In the genomic region with DNA sequence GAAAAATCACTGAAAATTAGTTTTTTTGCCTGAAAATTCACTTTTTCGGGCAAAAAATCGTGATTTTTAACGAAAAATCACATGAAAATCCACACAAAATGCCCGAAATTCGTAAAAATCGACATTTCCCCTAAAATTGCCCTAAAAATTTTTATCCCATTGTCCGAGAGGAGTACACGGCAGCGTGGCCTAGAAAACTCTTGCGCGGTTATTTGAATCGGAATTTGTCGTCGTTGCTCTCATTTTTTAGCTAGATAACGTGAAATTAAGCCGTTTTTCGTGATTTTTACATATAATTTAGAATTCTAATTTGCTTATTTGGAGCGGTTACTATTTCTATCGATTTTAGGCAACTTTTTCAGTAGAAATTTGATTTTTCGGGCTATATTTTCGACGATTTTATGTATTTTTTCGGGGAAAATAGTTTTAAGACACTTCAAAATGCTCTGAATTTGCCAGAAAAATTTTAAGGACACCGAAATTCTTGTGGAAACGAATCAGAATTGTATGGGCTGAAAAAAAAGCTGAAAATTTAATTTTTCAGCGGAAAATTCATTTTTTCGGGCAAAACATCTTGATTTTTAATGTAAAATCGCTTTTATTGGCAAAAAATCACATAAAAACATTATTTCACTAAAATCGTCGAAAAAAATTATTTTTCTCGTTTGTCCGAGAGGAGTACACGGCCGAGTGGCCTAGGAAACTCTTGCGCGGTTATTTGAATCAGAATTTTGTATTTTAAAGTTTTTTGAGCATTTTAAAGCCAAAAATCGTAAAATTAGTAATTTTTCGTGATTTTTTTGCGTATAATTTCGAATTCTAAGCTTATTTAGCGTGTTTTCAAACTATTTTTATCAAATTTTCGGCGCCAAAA, we compare ENCODE assay signal across 3 worm cellular contexts.
TF ChIP-seq lines count a peak whose summit lies in the region.

No protein-coding gene starts in this region.

TF ChIP-seq in whole organism, L2 larva, 48 proteins besides CTCF, POLR2A, EP300 and RAD21 (continued from another document):
- TF ChIP-seq unc-55 (GFP tag; optimal IDR thresholded peaks at IDR 0.05; lab: Kevin White, UChicago) (peak; percentile 76), mbf-1 (tag; optimal IDR thresholded peaks at IDR 0.05; lab: Kevin White, UChicago) (no peak), R02D3.7 (tag; optimal IDR thresholded peaks at IDR 0.05; lab: Kevin White, UChicago) (no peak), nhr-237 (tag; optimal IDR thresholded peaks at IDR 0.05; lab: Kevin White, UChicago) (no peak), lin-13 (GFP tag; optimal IDR thresholded peaks at IDR 0.05; lab: Kevin White, UChicago) (peak; percentile 70), ceh-16 (tag; optimal IDR thresholded peaks at IDR 0.05; lab: Kevin White, UChicago) (no peak), egl-27 (tag; optimal IDR thresholded peaks at IDR 0.05; lab: Kevin White, UChicago) (peak; percentile 5), mdl-1 (tag; optimal IDR thresholded peaks at IDR 0.05; lab: Kevin White, UChicago) (no peak), nhr-12 (tag; optimal IDR thresholded peaks at IDR 0.05; lab: Kevin White, UChicago) (no peak), unc-62 (GFP tag; optimal IDR thresholded peaks at IDR 0.05; lab: Kevin White, UChicago) (no peak), sem-4 (tag; optimal IDR thresholded peaks at IDR 0.05; lab: Kevin White, UChicago) (peak; percentile 8), elt-1 (tag; optimal IDR thresholded peaks at IDR 0.05; lab: Kevin White, UChicago) (no peak), nhr-21 (tag; optimal IDR thresholded peaks at IDR 0.05; lab: Kevin White, UChicago) (peak; percentile 39), mab-5 (tag; optimal IDR thresholded peaks at IDR 0.05; lab: Kevin White, UChicago) (peak; percentile 7), nhr-129 (tag; optimal IDR thresholded peaks at IDR 0.05; lab: Kevin White, UChicago) (peak; percentile 3), nhr-23 (tag; optimal IDR thresholded peaks at IDR 0.05; lab: Kevin White, UChicago) (no peak), snpc-4 (tag; optimal IDR thresholded peaks at IDR 0.05; lab: Kevin White, UChicago) (peak; percentile 45), C34F6.9 (tag; optimal IDR thresholded peaks at IDR 0.05; lab: Kevin White, UChicago) (peak; percentile 65), ZK546.5 (tag; optimal IDR thresholded peaks at IDR 0.05; lab: Kevin White, UChicago) (no peak), unc-39 (tag; optimal IDR thresholded peaks at IDR 0.05; lab: Kevin White, UChicago) (no peak), F13H6.1 (tag; optimal IDR thresholded peaks at IDR 0.05; lab: Kevin White, UChicago) (peak; percentile 80), lsy-2 (tag; optimal IDR thresholded peaks at IDR 0.05; lab: Kevin White, UChicago) (peak; percentile 68 to 83)

TF ChIP-seq in whole organism, L4 larva, 104 proteins besides CTCF, POLR2A, EP300 and RAD21 (continued from another document and continues in another):
- TF ChIP-seq F26F4.8 (GFP tag; conservative IDR thresholded peaks at IDR 0.05; lab: Robert Waterston, UW) = no peak
- TF ChIP-seq nhr-6 (tag; optimal IDR thresholded peaks at IDR 0.05; lab: Kevin White, UChicago) = peak; percentile 54
- peak in 1 of 2 experiments; percentile 75 for TF ChIP-seq lsy-2 (tag; optimal IDR thresholded peaks at IDR 0.05; lab: Kevin White, UChicago)
- no peak for TF ChIP-seq lin-15B (tag; optimal IDR thresholded peaks at IDR 0.05; lab: Kevin White, UChicago)
- TF ChIP-seq cey-2 (tag; optimal IDR thresholded peaks at IDR 0.05; lab: Kevin White, UChicago; ENCODE audit: borderline replicate concordance, insufficient read depth) = no peak
- TF ChIP-seq fkh-10 (GFP tag; optimal IDR thresholded peaks at IDR 0.05; lab: Kevin White, UChicago) = no peak
- TF ChIP-seq D1046.2 (GFP tag; IDR thresholded peaks at IDR 0.05; lab: Robert Waterston, UW) = peak; percentile 50; the same call in 1 of the 2 replicates
- no peak for TF ChIP-seq F44E2.7 (GFP tag; IDR thresholded peaks at IDR 0.05; lab: Robert Waterston, UW)
- peak; percentile 60 for TF ChIP-seq T26A8.4 (GFP tag; IDR thresholded peaks at IDR 0.05; lab: Robert Waterston, UW)
- TF ChIP-seq mdl-1 (tag; optimal IDR thresholded peaks at IDR 0.05; lab: Kevin White, UChicago) = no peak
- TF ChIP-seq ceh-20 (GFP tag; IDR thresholded peaks at IDR 0.05; lab: Robert Waterston, UW) = peak; percentile 62
- no peak for TF ChIP-seq snpc-4 (tag; optimal IDR thresholded peaks at IDR 0.05; lab: Kevin White, UChicago)
- TF ChIP-seq spr-3 (GFP tag; optimal IDR thresholded peaks at IDR 0.05; lab: Kevin White, UChicago) = peak; percentile 8
- no peak for TF ChIP-seq nhr-10 (tag; optimal IDR thresholded peaks at IDR 0.05; lab: Kevin White, UChicago)
- TF ChIP-seq nhr-48 (tag; optimal IDR thresholded peaks at IDR 0.05; lab: Kevin White, UChicago) = no peak
- no peak for TF ChIP-seq saeg-2 (GFP tag; IDR thresholded peaks at IDR 0.05; lab: Robert Waterston, UW)
- TF ChIP-seq nhr-25 (tag; optimal IDR thresholded peaks at IDR 0.05; lab: Kevin White, UChicago; ENCODE audit: borderline replicate concordance, insufficient read depth) = no peak
- TF ChIP-seq mep-1 (tag; optimal IDR thresholded peaks at IDR 0.05; lab: Kevin White, UChicago) = peak; percentile 31
- TF ChIP-seq unc-39 (tag; optimal IDR thresholded peaks at IDR 0.05; lab: Kevin White, UChicago) = no peak
- 0 out of 2 replicates have a peak, but pooled peaks have one; percentile 63 for TF ChIP-seq tag-97 (GFP tag; IDR thresholded peaks at IDR 0.05; lab: Robert Waterston, UW)
- TF ChIP-seq ZK546.5 (tag; optimal IDR thresholded peaks at IDR 0.05; lab: Kevin White, UChicago) = no peak
- TF ChIP-seq tra-1 (GFP tag; IDR thresholded peaks at IDR 0.05; lab: Robert Waterston, UW) = peak; percentile 78
- no peak for TF ChIP-seq set-16 (GFP tag; IDR thresholded peaks at IDR 0.05; lab: Robert Waterston, UW)
- TF ChIP-seq nhr-11 (tag; optimal IDR thresholded peaks at IDR 0.05; lab: Kevin White, UChicago) = no peak
- no peak for TF ChIP-seq daf-8 (GFP tag; IDR thresholded peaks at IDR 0.05; lab: Robert Waterston, UW)
- TF ChIP-seq Y75B8A.6 (GFP tag; IDR thresholded peaks at IDR 0.05; lab: Robert Waterston, UW) = no peak
- no peak for TF ChIP-seq pqm-1 (tag; optimal IDR thresholded peaks at IDR 0.05; lab: Kevin White, UChicago)
- no peak for TF ChIP-seq ceh-62 (tag; optimal IDR thresholded peaks at IDR 0.05; lab: Kevin White, UChicago)
- TF ChIP-seq mxl-3 (GFP tag; optimal IDR thresholded peaks at IDR 0.05; lab: Kevin White, UChicago) = no peak
- no peak for TF ChIP-seq egl-27 (tag; optimal IDR thresholded peaks at IDR 0.05; lab: Kevin White, UChicago)
- TF ChIP-seq skn-1 (tag; optimal IDR thresholded peaks at IDR 0.05; lab: Kevin White, UChicago) = no peak
- TF ChIP-seq fos-1 (tag; optimal IDR thresholded peaks at IDR 0.05; lab: Kevin White, UChicago) = no peak
- TF ChIP-seq dmd-6 (GFP tag; IDR thresholded peaks at IDR 0.05; lab: Robert Waterston, UW) = peak; percentile 69
- no peak for TF ChIP-seq daf-19 (GFP tag; conservative IDR thresholded peaks at IDR 0.05; lab: Robert Waterston, UW)
- TF ChIP-seq mes-2 (tag; optimal IDR thresholded peaks at IDR 0.05; lab: Kevin White, UChicago; ENCODE audit: poor library complexity, severe bottlenecking) = peak; percentile 99
- TF ChIP-seq hlh-30 (tag; optimal IDR thresholded peaks at IDR 0.05; lab: Kevin White, UChicago; ENCODE audit: insufficient read depth) = peak; percentile 25
- 0 out of 2 replicates have a peak, but pooled peaks have one; percentile 50 for TF ChIP-seq zfp-3 (GFP tag; conservative IDR thresholded peaks at IDR 0.05; lab: Robert Waterston, UW)
- TF ChIP-seq egl-43 (GFP tag; IDR thresholded peaks at IDR 0.05; lab: Robert Waterston, UW) = no peak
- peak; percentile 85 for TF ChIP-seq Y48G9A.11 (GFP tag; IDR thresholded peaks at IDR 0.05; lab: Robert Waterston, UW)
- TF ChIP-seq nhr-111 (GFP tag; optimal IDR thresholded peaks at IDR 0.05; lab: Kevin White, UChicago) = no peak
- peak; percentile 17 for TF ChIP-seq ztf-7 (tag; optimal IDR thresholded peaks at IDR 0.05; lab: Kevin White, UChicago)
- TF ChIP-seq lim-7 (GFP tag; IDR thresholded peaks at IDR 0.05; lab: Robert Waterston, UW) = no peak
- TF ChIP-seq sdz-12 (GFP tag; optimal IDR thresholded peaks at IDR 0.05; lab: Kevin White, UChicago) = peak; percentile 89
- TF ChIP-seq mdt-29 (GFP tag; IDR thresholded peaks at IDR 0.05; lab: Robert Waterston, UW) = peak; percentile 65; the same call in 1 of the 2 replicates
- TF ChIP-seq hmg-1.1 (GFP tag; IDR thresholded peaks at IDR 0.05; lab: Robert Waterston, UW) = peak; percentile 32; the same call in 1 of the 2 replicates
- TF ChIP-seq ZK337.2 (GFP tag; IDR thresholded peaks at IDR 0.05; lab: Robert Waterston, UW) = peak; percentile 97
- peak; percentile 18 for TF ChIP-seq nhr-28 (tag; optimal IDR thresholded peaks at IDR 0.05; lab: Kevin White, UChicago)
- no peak for TF ChIP-seq zip-11 (GFP tag; IDR thresholded peaks at IDR 0.05; lab: Robert Waterston, UW)
- TF ChIP-seq lin-38 (GFP tag; IDR thresholded peaks at IDR 0.05; lab: Robert Waterston, UW) = peak; percentile 76
- TF ChIP-seq duxl-1 (tag; optimal IDR thresholded peaks at IDR 0.05; lab: Kevin White, UChicago; ENCODE audit: poor library complexity) = peak; percentile 86

TF ChIP-seq in whole organism, late embryonic, 69 proteins besides CTCF, POLR2A, EP300 and RAD21 (continued from another document):
- TF ChIP-seq ceh-48 (tag; optimal IDR thresholded peaks at IDR 0.05; lab: Kevin White, UChicago) (no peak), ceh-14 (tag; optimal IDR thresholded peaks at IDR 0.05; lab: Kevin White, UChicago) (peak; percentile 70), zip-5 (tag; optimal IDR thresholded peaks at IDR 0.05; lab: Kevin White, UChicago) (peak; percentile 71), hlh-8 (tag; optimal IDR thresholded peaks at IDR 0.05; lab: Kevin White, UChicago) (peak; percentile 68), sox-4 (tag; optimal IDR thresholded peaks at IDR 0.05; lab: Kevin White, UChicago) (no peak), ceh-22 (tag; optimal IDR thresholded peaks at IDR 0.05; lab: Kevin White, UChicago) (no peak), pqm-1 (tag; optimal IDR thresholded peaks at IDR 0.05; lab: Kevin White, UChicago) (peak; percentile 41), ceh-9 (tag; optimal IDR thresholded peaks at IDR 0.05; lab: Kevin White, UChicago) (no peak), elt-4 (tag; optimal IDR thresholded peaks at IDR 0.05; lab: Kevin White, UChicago) (no peak), che-1 (tag; optimal IDR thresholded peaks at IDR 0.05; lab: Kevin White, UChicago) (no peak), ztf-16 (tag; optimal IDR thresholded peaks at IDR 0.05; lab: Kevin White, UChicago) (peak; percentile 51), lim-6 (tag; optimal IDR thresholded peaks at IDR 0.05; lab: Kevin White, UChicago) (peak; percentile 63), lin-11 (tag; optimal IDR thresholded peaks at IDR 0.05; lab: Kevin White, UChicago) (no peak), dve-1 (tag; optimal IDR thresholded peaks at IDR 0.05; lab: Kevin White, UChicago) (no peak), dmd-4 (tag; optimal IDR thresholded peaks at IDR 0.05; lab: Kevin White, UChicago; ENCODE audit: borderline replicate concordance) (no peak), ceh-18 (tag; optimal IDR thresholded peaks at IDR 0.05; lab: Kevin White, UChicago) (no peak), fax-1 (tag; optimal IDR thresholded peaks at IDR 0.05; lab: Kevin White, UChicago) (peak; percentile 75), rnt-1 (tag; optimal IDR thresholded peaks at IDR 0.05; lab: Kevin White, UChicago) (peak; percentile 82), K02D7.2 (tag; optimal IDR thresholded peaks at IDR 0.05; lab: Kevin White, UChicago) (peak; percentile 19), ahr-1 (tag; optimal IDR thresholded peaks at IDR 0.05; lab: Kevin White, UChicago) (peak; percentile 52), hlh-15 (tag; optimal IDR thresholded peaks at IDR 0.05; lab: Kevin White, UChicago) (peak; percentile 57), K09A11.1 (tag; optimal IDR thresholded peaks at IDR 0.05; lab: Kevin White, UChicago; ENCODE audit: insufficient read depth) (no peak), syd-9 (tag; optimal IDR thresholded peaks at IDR 0.05; lab: Kevin White, UChicago) (no peak), nhr-232 (tag; optimal IDR thresholded peaks at IDR 0.05; lab: Kevin White, UChicago) (no peak), pha-2 (tag; optimal IDR thresholded peaks at IDR 0.05; lab: Kevin White, UChicago) (no peak), ets-4 (tag; optimal IDR thresholded peaks at IDR 0.05; lab: Kevin White, UChicago) (peak; percentile 92), ceh-31 (tag; optimal IDR thresholded peaks at IDR 0.05; lab: Kevin White, UChicago) (peak; percentile 94), ama-1 (optimal IDR thresholded peaks at IDR 0.05; lab: Kevin White, UChicago) (no peak), ceh-24 (tag; optimal IDR thresholded peaks at IDR 0.05; lab: Kevin White, UChicago) (no peak), hlh-30 (tag; optimal IDR thresholded peaks at IDR 0.05; lab: Kevin White, UChicago; ENCODE audit: insufficient read depth) (no peak), pag-3 (tag; optimal IDR thresholded peaks at IDR 0.05; lab: Kevin White, UChicago; ENCODE audit: borderline replicate concordance) (no peak), sox-2 (GFP tag; IDR thresholded peaks at IDR 0.05; lab: Robert Waterston, UW) (no peak), ttx-3 (tag; optimal IDR thresholded peaks at IDR 0.05; lab: Kevin White, UChicago) (no peak), pax-1 (tag; optimal IDR thresholded peaks at IDR 0.05; lab: Kevin White, UChicago) (no peak), C38D4.7 (GFP tag; optimal IDR thresholded peaks at IDR 0.05; lab: Kevin White, UChicago) (no peak), hlh-13 (GFP tag; optimal IDR thresholded peaks at IDR 0.05; lab: Kevin White, UChicago) (no peak), unc-42 (tag; optimal IDR thresholded peaks at IDR 0.05; lab: Kevin White, UChicago) (peak; percentile 45), ceh-30 (tag; optimal IDR thresholded peaks at IDR 0.05; lab: Kevin White, UChicago) (no peak), npax-4 (tag; optimal IDR thresholded peaks at IDR 0.05; lab: Kevin White, UChicago) (no peak), tbx-2 (tag; optimal IDR thresholded peaks at IDR 0.05; lab: Kevin White, UChicago) (peak; percentile 78), nfya-1 (tag; optimal IDR thresholded peaks at IDR 0.05; lab: Kevin White, UChicago) (no peak), hlh-6 (tag; optimal IDR thresholded peaks at IDR 0.05; lab: Kevin White, UChicago) (peak; percentile 44), eyg-1 (tag; optimal IDR thresholded peaks at IDR 0.05; lab: Kevin White, UChicago) (peak; percentile 69), pat-9 (tag; optimal IDR thresholded peaks at IDR 0.05; lab: Kevin White, UChicago) (no peak), pha-4 (tag; optimal IDR thresholded peaks at IDR 0.05; lab: Kevin White, UChicago) (no peak), ceh-2 (tag; optimal IDR thresholded peaks at IDR 0.05; lab: Kevin White, UChicago) (peak; percentile 86), ceh-19 (GFP tag; optimal IDR thresholded peaks at IDR 0.05; lab: Kevin White, UChicago) (no peak)
